Worm (Caenorhabditis elegans): ENCODE measurements around the gene cept-2.

cept-2 gene

DNA sequence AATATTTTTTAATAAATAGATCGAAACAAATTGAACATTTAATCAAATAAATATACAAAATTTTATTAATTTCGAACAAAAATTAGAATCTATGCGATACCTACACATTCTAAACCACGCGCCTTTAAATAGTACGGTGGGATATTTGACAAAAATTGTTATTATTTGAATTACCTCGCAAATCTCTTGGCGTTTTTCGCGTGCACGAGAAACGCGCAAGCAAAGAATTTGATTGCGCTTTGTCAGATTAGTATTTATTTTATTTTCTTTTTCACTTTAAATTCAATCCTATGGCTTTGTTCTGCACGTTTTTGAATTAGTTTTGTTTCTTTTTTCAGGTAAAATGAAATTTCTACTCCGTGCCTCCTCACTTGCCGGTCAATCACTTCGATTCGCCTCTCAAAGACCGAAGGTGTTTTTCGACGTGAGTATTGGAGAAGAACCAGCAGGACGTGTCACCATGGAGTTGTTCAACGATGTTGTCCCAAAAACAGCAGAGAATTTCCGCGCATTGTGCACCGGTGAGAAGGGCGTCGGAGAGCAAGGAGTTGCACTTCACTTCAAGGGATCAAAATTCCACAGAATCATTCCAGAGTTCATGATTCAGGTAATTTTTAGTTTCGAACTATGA is 8.3 kb downstream of the cept-2 start, which contains the start of gene cyn-1 (continued):
- TF ChIP-seq snpc-4 (tag; optimal IDR thresholded peaks at IDR 0.05) (peak; percentile 82), nhr-6 (tag; optimal IDR thresholded peaks at IDR 0.05) (no peak), nhr-12 (tag; optimal IDR thresholded peaks at IDR 0.05) (no peak)

DNA sequence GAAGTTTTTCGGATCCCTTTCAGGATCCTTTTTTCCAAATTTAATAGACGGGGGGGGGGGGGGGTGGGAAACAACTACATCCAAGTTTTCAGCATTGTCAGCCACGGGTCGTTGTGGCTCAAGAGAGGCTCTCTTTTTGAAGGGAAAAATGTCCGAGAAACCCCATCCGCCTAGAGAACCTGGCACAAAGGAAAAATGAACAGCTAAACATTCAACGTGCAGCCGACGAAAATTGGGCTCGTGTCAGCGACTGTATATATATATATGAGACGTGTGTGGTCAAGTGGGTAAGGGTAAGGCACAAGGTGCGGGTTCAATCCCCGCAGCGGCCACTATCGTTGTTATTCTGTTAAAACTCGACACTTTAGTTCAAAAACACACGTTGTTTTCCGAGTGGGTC is 11.0 kb downstream of the cept-2 start, which contains the start of gene Y49A3A.4:
Gene Y49A3A.4 (minus strand): TSS at position 314 of the 400 bp plus-strand sequence.
- TF ChIP-seq snpc-4 (tag; optimal IDR thresholded peaks at IDR 0.05) (peak; percentile 89), ztf-11 (tag; optimal IDR thresholded peaks at IDR 0.05) (no peak)

- TF ChIP-seq fos-1 (tag; optimal IDR thresholded peaks at IDR 0.05) (no peak), egl-27 (tag; optimal IDR thresholded peaks at IDR 0.05) (no peak), unc-62 (GFP tag; optimal IDR thresholded peaks at IDR 0.05) (no peak), snpc-4 (tag; optimal IDR thresholded peaks at IDR 0.05) (no peak), crh-2 (tag; optimal IDR thresholded peaks at IDR 0.05) (no peak), nhr-77 (tag; optimal IDR thresholded peaks at IDR 0.05) (no peak), alr-1 (tag; optimal IDR thresholded peaks at IDR 0.05) (no peak), dmd-4 (tag; optimal IDR thresholded peaks at IDR 0.05) (no peak), nhr-12 (tag; optimal IDR thresholded peaks at IDR 0.05) (no peak), sma-9 (GFP tag; optimal IDR thresholded peaks at IDR 0.05) (no peak), sma-9 (tag; optimal IDR thresholded peaks at IDR 0.05) (no peak), mdl-1 (tag; optimal IDR thresholded peaks at IDR 0.05) (no peak), nhr-6 (tag; optimal IDR thresholded peaks at IDR 0.05) (no peak), gmeb-1 (tag; optimal IDR thresholded peaks at IDR 0.05) (no peak), ztf-1 (GFP tag; conservative IDR thresholded peaks at IDR 0.05) (no peak), peb-1 (tag; optimal IDR thresholded peaks at IDR 0.05) (no peak), mab-5 (tag; optimal IDR thresholded peaks at IDR 0.05) (no peak), ztf-11 (tag; optimal IDR thresholded peaks at IDR 0.05) (no peak), ZK546.5 (tag; optimal IDR thresholded peaks at IDR 0.05) (no peak), ztf-4 (tag; optimal IDR thresholded peaks at IDR 0.05) (no peak), mbf-1 (tag; optimal IDR thresholded peaks at IDR 0.05) (no peak)
Measured at ce11 chrV:14361973-14362372, 14.4 kb downstream of the cept-2 start.

- TF ChIP-seq R02D3.7 (tag; optimal IDR thresholded peaks at IDR 0.05) (no peak), unc-55 (GFP tag; optimal IDR thresholded peaks at IDR 0.05) (no peak), blmp-1 (tag; optimal IDR thresholded peaks at IDR 0.05; ENCODE audit: insufficient read depth) (peak; percentile 64), sem-4 (tag; optimal IDR thresholded peaks at IDR 0.05) (peak; percentile 6), lsy-2 (tag; optimal IDR thresholded peaks at IDR 0.05) (peak in 1 of 2 experiments; percentile 74), fos-1 (tag; optimal IDR thresholded peaks at IDR 0.05) (peak; percentile 12)
Measured at ce11 chrV:14364586-14365248, 17.2 kb downstream of the cept-2 start.

- peak; percentile 58 for TF ChIP-seq nhr-77 (tag; optimal IDR thresholded peaks at IDR 0.05)
- TF ChIP-seq egl-27 (tag; optimal IDR thresholded peaks at IDR 0.05) = peak; percentile 55
- TF ChIP-seq sem-4 (tag; optimal IDR thresholded peaks at IDR 0.05) = peak; percentile 69
- TF ChIP-seq lin-13 (GFP tag; optimal IDR thresholded peaks at IDR 0.05) = peak; percentile 57
- peak; percentile 46 for TF ChIP-seq sma-3 (GFP tag; optimal IDR thresholded peaks at IDR 0.05)
- peak; percentile 39 to 59 for TF ChIP-seq mdl-1 (tag; optimal IDR thresholded peaks at IDR 0.05)
- peak; percentile 76 for TF ChIP-seq fos-1 (tag; optimal IDR thresholded peaks at IDR 0.05)
- TF ChIP-seq unc-55 (GFP tag; optimal IDR thresholded peaks at IDR 0.05) = peak; percentile 88
- TF ChIP-seq blmp-1 (tag; optimal IDR thresholded peaks at IDR 0.05; ENCODE audit: insufficient read depth) = peak; percentile 46
- no peak for TF ChIP-seq ztf-1 (GFP tag; conservative IDR thresholded peaks at IDR 0.05)
- peak; percentile 82 for TF ChIP-seq zag-1 (tag; optimal IDR thresholded peaks at IDR 0.05)
- TF ChIP-seq nhr-237 (tag; optimal IDR thresholded peaks at IDR 0.05) = no peak
- no peak for TF ChIP-seq skn-1 (tag; optimal IDR thresholded peaks at IDR 0.05)
- TF ChIP-seq sma-9 (GFP tag; optimal IDR thresholded peaks at IDR 0.05) = peak; percentile 89
- TF ChIP-seq sma-9 (tag; optimal IDR thresholded peaks at IDR 0.05) = no peak
- TF ChIP-seq nhr-12 (tag; optimal IDR thresholded peaks at IDR 0.05) = no peak
- peak; percentile 33 for TF ChIP-seq lin-11 (tag; optimal IDR thresholded peaks at IDR 0.05)
- no peak for TF ChIP-seq dmd-4 (tag; optimal IDR thresholded peaks at IDR 0.05)
- no peak for TF ChIP-seq ama-1 (optimal IDR thresholded peaks at IDR 0.05)
- no peak for TF ChIP-seq gmeb-1 (tag; optimal IDR thresholded peaks at IDR 0.05)
- TF ChIP-seq nhr-21 (tag; optimal IDR thresholded peaks at IDR 0.05) = peak; percentile 85
- no peak for TF ChIP-seq nhr-6 (tag; optimal IDR thresholded peaks at IDR 0.05)
- peak; percentile 34 for TF ChIP-seq ceh-82 (tag; optimal IDR thresholded peaks at IDR 0.05)
- peak in 1 of 2 experiments; percentile 78 for TF ChIP-seq lsy-2 (tag; optimal IDR thresholded peaks at IDR 0.05)
- peak; percentile 8 for TF ChIP-seq snpc-4 (tag; optimal IDR thresholded peaks at IDR 0.05)
- peak; percentile 69 for TF ChIP-seq peb-1 (tag; optimal IDR thresholded peaks at IDR 0.05)
- TF ChIP-seq F13H6.1 (tag; optimal IDR thresholded peaks at IDR 0.05) = peak; percentile 86
- peak; percentile 87 for TF ChIP-seq Y55F3AM.14 (GFP tag; optimal IDR thresholded peaks at IDR 0.05)
- peak; percentile 52 for TF ChIP-seq C34F6.9 (tag; optimal IDR thresholded peaks at IDR 0.05)
- TF ChIP-seq ZK546.5 (tag; optimal IDR thresholded peaks at IDR 0.05) = no peak
- TF ChIP-seq unc-62 (GFP tag; optimal IDR thresholded peaks at IDR 0.05) = peak; percentile 72
- no peak for TF ChIP-seq nhr-10 (tag; optimal IDR thresholded peaks at IDR 0.05)
- peak; percentile 44 for TF ChIP-seq crh-2 (tag; optimal IDR thresholded peaks at IDR 0.05)
Measured at ce11 chrV:14366487-14366962, 19.0 kb downstream of the cept-2 start.
